Fruit fly (Drosophila melanogaster): ENCODE results near the gene SrpRbeta.
A peak's percentile ranks its signal among the peaks of the same experiment; 100 is the strongest.

dm6 chr3L:8682551-8683375, 37.3 kb downstream of the SrpRbeta start:
- TF ChIP-seq Blimp-1 (GFP tag; optimal IDR thresholded peaks at IDR 0.05) (no peak), Eip93F (GFP tag; optimal IDR thresholded peaks at IDR 0.05) (no peak), CG8119 (GFP tag; IDR thresholded peaks at IDR 0.05) (no peak), Hr4 (GFP tag; optimal IDR thresholded peaks at IDR 0.05) (no peak), cyc (GFP tag; optimal IDR thresholded peaks at IDR 0.05) (peak; percentile 19), Eip75B (GFP tag; optimal IDR thresholded peaks at IDR 0.05) (no peak)

Measured in whole organism, prepupa.